Worm (Caenorhabditis elegans): Measurements from ENCODE around the gene lgc-1.

The lgc-1 gene

ce11 chrV:4134728-4135127, at the start of gene lgc-1:
lgc-1 (plus strand) TSS chrV:4135028.
- TF ChIP-seq ceh-83 (GFP tag; optimal IDR thresholded peaks at IDR 0.05) (no peak), drap-1 (GFP tag; optimal IDR thresholded peaks at IDR 0.05) (no peak), mab-5 (tag; optimal IDR thresholded peaks at IDR 0.05) (no peak), elt-1 (tag; optimal IDR thresholded peaks at IDR 0.05; ENCODE audit: borderline replicate concordance, insufficient read depth) (no peak), unc-39 (tag; optimal IDR thresholded peaks at IDR 0.05) (no peak)

- TF ChIP-seq drap-1 (GFP tag; optimal IDR thresholded peaks at IDR 0.05) (no peak), flh-1 (GFP tag; optimal IDR thresholded peaks at IDR 0.05) (no peak), sem-2 (GFP tag; optimal IDR thresholded peaks at IDR 0.05) (no peak), unc-62 (GFP tag; optimal IDR thresholded peaks at IDR 0.05) (no peak)
These were observed 40.1 kb upstream of the lgc-1 start, which contains the start of gene nhr-181 for ce11 chrV:4094740-4095139. nhr-181 (plus strand) TSS chrV:4095040.

ce11 chrV:4101567-4101966, 33.3 kb upstream of the lgc-1 start, which contains the start of gene srj-40:
srj-40 (plus strand) TSS chrV:4101867.
- TF ChIP-seq M03D4.4 (tag; optimal IDR thresholded peaks at IDR 0.05), result no peak
- no peak for TF ChIP-seq ceh-43 (GFP tag; optimal IDR thresholded peaks at IDR 0.05)
- no peak for TF ChIP-seq mep-1 (tag; optimal IDR thresholded peaks at IDR 0.05)
- no peak for TF ChIP-seq elt-3 (tag; optimal IDR thresholded peaks at IDR 0.05)
- no peak for TF ChIP-seq ztf-11 (tag; optimal IDR thresholded peaks at IDR 0.05)
- TF ChIP-seq ceh-39 (tag; optimal IDR thresholded peaks at IDR 0.05), result no peak
- TF ChIP-seq flh-1 (GFP tag; optimal IDR thresholded peaks at IDR 0.05), result no peak
- no peak for TF ChIP-seq nhr-2 (tag; optimal IDR thresholded peaks at IDR 0.05)
- TF ChIP-seq unc-120 (tag; optimal IDR thresholded peaks at IDR 0.05; ENCODE audit: poor library complexity, severe bottlenecking), result no peak
- TF ChIP-seq bed-3 (GFP tag; optimal IDR thresholded peaks at IDR 0.05), result no peak
- TF ChIP-seq sptf-1 (tag; optimal IDR thresholded peaks at IDR 0.05), result no peak
- no peak for TF ChIP-seq ces-1 (GFP tag; optimal IDR thresholded peaks at IDR 0.05)
- no peak for TF ChIP-seq nhr-28 (tag; optimal IDR thresholded peaks at IDR 0.05)
- TF ChIP-seq unc-39 (tag; optimal IDR thresholded peaks at IDR 0.05), result no peak
- no peak for TF ChIP-seq hlh-1 (tag; optimal IDR thresholded peaks at IDR 0.05)
- no peak for TF ChIP-seq lsy-2 (tag; optimal IDR thresholded peaks at IDR 0.05)
- no peak for TF ChIP-seq nhr-76 (tag; optimal IDR thresholded peaks at IDR 0.05)
- no peak for TF ChIP-seq blmp-1 (tag; optimal IDR thresholded peaks at IDR 0.05)
- no peak for TF ChIP-seq mls-2 (tag; optimal IDR thresholded peaks at IDR 0.05)
- TF ChIP-seq drap-1 (GFP tag; optimal IDR thresholded peaks at IDR 0.05), result no peak

- TF ChIP-seq ces-1 (GFP tag; optimal IDR thresholded peaks at IDR 0.05) (no peak), nhr-12 (tag; optimal IDR thresholded peaks at IDR 0.05) (no peak), snpc-4 (tag; optimal IDR thresholded peaks at IDR 0.05) (no peak)
These were observed 30.5 kb upstream of the lgc-1 start, which contains the start of gene srj-39 for ce11 chrV:4104298-4104697. srj-39 (plus strand) TSS chrV:4104598.

ce11 chrV:4106688-4107087, 28.1 kb upstream of the lgc-1 start:
- no peak for TF ChIP-seq sptf-1 (tag; optimal IDR thresholded peaks at IDR 0.05)
- no peak for TF ChIP-seq ztf-11 (tag; optimal IDR thresholded peaks at IDR 0.05)
- no peak for TF ChIP-seq nhr-237 (tag; optimal IDR thresholded peaks at IDR 0.05)
- TF ChIP-seq hlh-1 (tag; optimal IDR thresholded peaks at IDR 0.05), result no peak
- no peak for TF ChIP-seq nhr-28 (tag; optimal IDR thresholded peaks at IDR 0.05)
- TF ChIP-seq unc-39 (tag; optimal IDR thresholded peaks at IDR 0.05), result no peak
- TF ChIP-seq unc-120 (tag; optimal IDR thresholded peaks at IDR 0.05; ENCODE audit: poor library complexity, severe bottlenecking), result no peak
- TF ChIP-seq ces-1 (GFP tag; optimal IDR thresholded peaks at IDR 0.05), result no peak

- TF ChIP-seq ham-2 (GFP tag; optimal IDR thresholded peaks at IDR 0.05) (no peak), mls-2 (tag; optimal IDR thresholded peaks at IDR 0.05) (no peak), nhr-2 (tag; optimal IDR thresholded peaks at IDR 0.05) (no peak), nhr-76 (tag; optimal IDR thresholded peaks at IDR 0.05) (no peak), elt-3 (tag; optimal IDR thresholded peaks at IDR 0.05) (no peak), flh-1 (GFP tag; optimal IDR thresholded peaks at IDR 0.05) (no peak), nhr-237 (tag; optimal IDR thresholded peaks at IDR 0.05) (no peak), ceh-83 (GFP tag; optimal IDR thresholded peaks at IDR 0.05) (no peak)
These were observed 25.0 kb upstream of the lgc-1 start, which contains the start of gene clc-18 for ce11 chrV:4109873-4110272. clc-18 (minus strand) TSS chrV:4109973.

All from whole organism, mixed stage, embryonic.